Worm (Caenorhabditis elegans): ENCODE results near the gene Y81B9A.3.
"Not testable (repeated sequence)": the region's sequence is repeated elsewhere in the genome, so short reads cannot be mapped to it uniquely, and the experiment has no call there.

Gene Y81B9A.3

DNA sequence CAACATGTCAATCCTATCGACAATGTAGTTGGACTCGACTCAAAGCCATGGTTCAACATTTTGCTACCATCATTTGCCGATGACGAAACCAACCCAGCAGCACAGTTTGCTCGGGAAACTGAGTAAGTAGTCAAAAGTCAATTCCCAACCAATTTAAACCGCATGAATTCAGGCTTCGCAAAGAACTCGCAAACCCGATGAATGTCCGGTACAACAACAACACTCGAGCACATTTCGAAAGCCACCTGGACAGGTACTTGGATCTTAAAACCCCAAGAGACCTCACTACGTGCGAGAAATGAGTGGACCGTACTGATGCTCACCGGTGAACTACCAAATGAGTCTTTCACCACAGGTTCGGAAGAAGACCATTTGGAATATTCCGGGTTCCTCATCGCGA is 11.8 kb downstream of the Y81B9A.3 start:
- TF ChIP-seq snpc-4 (tag; optimal IDR thresholded peaks at IDR 0.05) (no peak), nhr-12 (tag; optimal IDR thresholded peaks at IDR 0.05) (no peak), C34F6.9 (tag; optimal IDR thresholded peaks at IDR 0.05) (no peak), peb-1 (tag; optimal IDR thresholded peaks at IDR 0.05) (no peak), alr-1 (tag; optimal IDR thresholded peaks at IDR 0.05) (no peak), ama-1 (optimal IDR thresholded peaks at IDR 0.05) (no peak), lin-39 (tag; optimal IDR thresholded peaks at IDR 0.05) (no peak)

DNA sequence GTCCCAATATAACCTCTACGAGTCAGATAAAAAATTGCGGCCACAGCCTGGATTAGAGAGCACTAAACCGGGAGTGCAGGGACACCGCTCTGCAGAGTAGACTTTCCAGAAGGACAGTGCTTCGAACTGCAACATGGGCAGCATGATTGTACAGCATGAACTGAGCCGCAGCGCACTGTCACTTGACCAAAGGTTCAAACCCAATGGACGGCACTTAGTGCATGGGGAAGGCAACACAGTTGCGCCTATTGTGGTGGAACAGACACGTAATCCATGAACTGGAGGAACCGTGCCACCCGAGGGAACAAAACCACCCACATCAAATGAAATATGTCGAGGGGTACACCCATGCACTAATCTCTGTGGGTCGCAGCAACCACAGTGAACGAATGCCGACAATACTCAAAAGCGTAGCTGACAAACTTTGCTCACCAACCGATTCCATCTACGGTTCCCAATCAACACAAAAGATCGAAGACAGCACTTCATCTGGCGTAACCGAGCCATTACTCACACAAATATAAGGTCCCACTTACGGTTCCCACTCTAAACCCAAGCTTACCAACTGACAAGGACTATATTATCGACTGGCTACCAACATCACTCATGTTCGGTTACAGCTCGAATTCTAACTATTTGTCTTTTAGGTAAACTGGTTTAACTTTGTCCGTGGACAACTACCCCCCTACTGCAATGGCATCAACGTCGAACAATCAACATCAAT is 13.3 kb downstream of the Y81B9A.3 start:
- TF ChIP-seq ceh-82 (tag; optimal IDR thresholded peaks at IDR 0.05) (no peak), ZK546.5 (tag; optimal IDR thresholded peaks at IDR 0.05) (no peak), lin-11 (tag; optimal IDR thresholded peaks at IDR 0.05) (no peak), egl-27 (tag; optimal IDR thresholded peaks at IDR 0.05) (no peak), ama-1 (optimal IDR thresholded peaks at IDR 0.05) (no peak), snpc-4 (tag; optimal IDR thresholded peaks at IDR 0.05) (no peak), elt-3 (tag; optimal IDR thresholded peaks at IDR 0.05) (no peak), unc-55 (GFP tag; optimal IDR thresholded peaks at IDR 0.05) (no peak), ztf-1 (GFP tag; conservative IDR thresholded peaks at IDR 0.05) (no peak), nhr-77 (tag; optimal IDR thresholded peaks at IDR 0.05) (no peak), unc-39 (tag; optimal IDR thresholded peaks at IDR 0.05) (no peak), sma-9 (GFP tag; optimal IDR thresholded peaks at IDR 0.05) (no peak), sma-9 (tag; optimal IDR thresholded peaks at IDR 0.05) (no peak)

DNA sequence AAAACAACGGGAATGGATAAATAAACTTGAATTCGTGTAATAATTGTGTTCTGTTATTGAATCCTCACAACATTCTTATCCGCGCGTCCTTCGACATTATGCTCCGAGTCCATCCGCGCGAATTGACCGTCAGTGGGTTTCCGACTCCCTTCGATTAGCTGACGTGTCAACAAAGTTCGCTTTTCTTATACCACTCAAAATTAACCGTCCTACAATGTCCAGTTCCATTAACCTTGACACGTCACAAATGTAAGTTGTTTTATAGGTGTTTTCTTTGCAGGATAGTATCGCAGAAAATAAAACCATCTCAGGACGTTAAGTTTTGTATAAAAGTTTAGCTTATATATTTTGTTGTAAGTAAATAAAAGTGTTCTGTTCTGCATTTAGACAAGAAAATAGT is 21.2 kb downstream of the Y81B9A.3 start, which contains the start of gene crb-3:
Gene crb-3 (plus strand): TSS at position 301 of the 400 bp plus-strand sequence.
- TF ChIP-seq mab-5, lsy-2, ZK546.5 (tag; optimal IDR thresholded peaks at IDR 0.05): not testable (repeated sequence)

DNA sequence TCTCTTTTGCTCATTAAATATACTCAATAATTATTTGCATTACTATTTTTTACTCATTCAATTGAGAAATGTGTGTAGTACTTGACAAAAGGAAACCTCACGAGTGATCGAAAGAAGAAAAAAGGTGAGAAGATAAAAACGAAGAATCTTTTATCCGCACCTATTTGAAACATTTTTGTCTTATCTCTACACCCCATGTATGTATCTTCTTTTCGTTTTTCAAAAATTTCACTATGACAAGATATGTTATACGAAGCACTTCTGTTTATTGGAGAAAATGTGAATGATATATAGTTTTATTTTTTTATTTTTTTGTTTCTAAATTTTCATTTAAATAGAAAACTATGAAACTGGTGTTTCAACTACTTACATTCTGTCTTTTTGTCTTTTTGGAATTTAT is 22.7 kb downstream of the Y81B9A.3 start:
- no peak for TF ChIP-seq blmp-1 (tag; optimal IDR thresholded peaks at IDR 0.05; ENCODE audit: insufficient read depth)
- TF ChIP-seq C34F6.9 (tag; optimal IDR thresholded peaks at IDR 0.05), result no peak
- no peak for TF ChIP-seq ceh-16 (tag; optimal IDR thresholded peaks at IDR 0.05)
- TF ChIP-seq skn-1 (tag; optimal IDR thresholded peaks at IDR 0.05), result no peak
- no peak for TF ChIP-seq elt-1 (tag; optimal IDR thresholded peaks at IDR 0.05)
- no peak for TF ChIP-seq nhr-129 (tag; optimal IDR thresholded peaks at IDR 0.05)
- TF ChIP-seq sma-3 (GFP tag; optimal IDR thresholded peaks at IDR 0.05), result no peak
- TF ChIP-seq nhr-21 (tag; optimal IDR thresholded peaks at IDR 0.05), result no peak
- no peak for TF ChIP-seq mbf-1 (tag; optimal IDR thresholded peaks at IDR 0.05)
- no peak for TF ChIP-seq elt-3 (tag; optimal IDR thresholded peaks at IDR 0.05)
- no peak for TF ChIP-seq ztf-11 (tag; optimal IDR thresholded peaks at IDR 0.05)
- no peak for TF ChIP-seq ztf-1 (GFP tag; conservative IDR thresholded peaks at IDR 0.05)
- no peak for TF ChIP-seq unc-55 (GFP tag; optimal IDR thresholded peaks at IDR 0.05)
- TF ChIP-seq ama-1 (optimal IDR thresholded peaks at IDR 0.05), result no peak
- TF ChIP-seq nhr-11 (tag; optimal IDR thresholded peaks at IDR 0.05), result no peak

DNA sequence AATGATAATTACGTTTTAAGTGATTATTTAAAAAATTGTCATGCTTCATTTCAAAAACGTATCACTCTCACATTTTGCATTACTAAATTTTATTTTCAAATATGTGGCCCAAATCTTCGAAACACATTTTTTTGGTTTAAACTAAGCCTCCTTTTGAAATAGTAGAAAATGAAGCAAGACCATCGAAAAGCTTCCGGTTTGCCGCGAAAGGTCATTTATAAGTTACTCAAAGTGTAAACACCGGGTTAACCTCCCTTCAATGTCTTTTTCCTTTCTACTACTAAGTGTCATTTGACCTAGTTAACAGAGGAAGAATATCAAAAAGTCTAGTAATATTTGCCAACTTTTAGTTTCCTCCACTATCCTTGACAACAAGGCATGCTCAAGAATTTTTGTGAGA is 24.5 kb downstream of the Y81B9A.3 start:
- TF ChIP-seq nhr-237 (tag; optimal IDR thresholded peaks at IDR 0.05) (no peak), lsy-2 (tag; optimal IDR thresholded peaks at IDR 0.05) (no peak), nhr-6 (tag; optimal IDR thresholded peaks at IDR 0.05) (no peak), gmeb-1 (tag; optimal IDR thresholded peaks at IDR 0.05) (no peak), fos-1 (tag; optimal IDR thresholded peaks at IDR 0.05) (no peak), ceh-82 (tag; optimal IDR thresholded peaks at IDR 0.05) (no peak), sem-4 (tag; optimal IDR thresholded peaks at IDR 0.05) (no peak), lin-39 (tag; optimal IDR thresholded peaks at IDR 0.05) (no peak), ceh-16 (tag; optimal IDR thresholded peaks at IDR 0.05) (no peak), C34F6.9 (tag; optimal IDR thresholded peaks at IDR 0.05) (no peak), dmd-4 (tag; optimal IDR thresholded peaks at IDR 0.05) (no peak), ztf-4 (tag; optimal IDR thresholded peaks at IDR 0.05) (no peak), unc-55 (GFP tag; optimal IDR thresholded peaks at IDR 0.05) (no peak), mab-5 (tag; optimal IDR thresholded peaks at IDR 0.05) (no peak), lin-13 (GFP tag; optimal IDR thresholded peaks at IDR 0.05) (no peak), blmp-1 (tag; optimal IDR thresholded peaks at IDR 0.05; ENCODE audit: insufficient read depth) (no peak), sma-9 (GFP tag; optimal IDR thresholded peaks at IDR 0.05) (no peak), sma-9 (tag; optimal IDR thresholded peaks at IDR 0.05) (no peak)

All from whole organism, L2 larva.